Worm (Caenorhabditis elegans): ENCODE data around the gene C29H12.2.

ce11 chrII:6142539-6142938 is 18.9 kb downstream of the C29H12.2 start:
- no peak for TF ChIP-seq nhr-11 (tag; optimal IDR thresholded peaks at IDR 0.05)
- no peak for TF ChIP-seq nhr-12 (tag; optimal IDR thresholded peaks at IDR 0.05)
- no peak for TF ChIP-seq aly-2 (tag; optimal IDR thresholded peaks at IDR 0.05)
- TF ChIP-seq nhr-76 (tag; optimal IDR thresholded peaks at IDR 0.05): no peak
- TF ChIP-seq ceh-82 (tag; optimal IDR thresholded peaks at IDR 0.05): no peak
- no peak for TF ChIP-seq xbp-1 (tag; optimal IDR thresholded peaks at IDR 0.05)

Data from whole organism, L1 larva.